Worm (Caenorhabditis elegans): ENCODE measurements around the gene ttr-47.

ttr-47 gene

DNA sequence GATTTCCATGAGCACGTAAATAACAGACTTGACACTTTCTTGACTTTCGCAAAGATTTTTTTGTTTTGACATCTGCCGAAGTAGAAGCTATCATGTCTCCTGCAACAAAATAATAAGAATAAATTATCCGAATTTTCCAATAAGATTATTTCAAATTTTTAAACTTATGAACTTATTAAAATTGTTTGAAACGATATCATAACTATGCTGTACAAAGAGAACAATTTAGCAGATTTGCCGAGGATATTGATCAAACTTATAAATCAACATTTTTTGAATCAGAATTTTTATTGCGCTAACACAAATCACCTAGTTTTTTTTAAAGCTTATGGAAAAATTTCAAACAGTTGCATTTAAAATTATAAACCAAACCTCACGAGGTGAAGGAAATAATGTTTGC lies 49.4 kb downstream of the ttr-47 start, which contains the start of gene nhr-195:
TSS of gene nhr-195 (minus strand) at position 101 of the 400 bp plus-strand sequence.
- TF ChIP-seq B0310.2 (tag; optimal IDR thresholded peaks at IDR 0.05): no peak
- no peak for TF ChIP-seq tra-4 (tag; optimal IDR thresholded peaks at IDR 0.05)
- TF ChIP-seq ets-7 (tag; optimal IDR thresholded peaks at IDR 0.05): no peak
- no peak for TF ChIP-seq pes-1 (GFP tag; IDR thresholded peaks at IDR 0.05)
- TF ChIP-seq hnd-1 (tag; optimal IDR thresholded peaks at IDR 0.05): no peak
- TF ChIP-seq F13C5.2 (tag; optimal IDR thresholded peaks at IDR 0.05): no peak
- TF ChIP-seq ceh-13 (GFP tag; optimal IDR thresholded peaks at IDR 0.05): no peak
- TF ChIP-seq flt-1 (GFP tag; IDR thresholded peaks at IDR 0.05): no peak
- TF ChIP-seq hmg-4 (GFP tag; optimal IDR thresholded peaks at IDR 0.05): no peak
- no peak for TF ChIP-seq hmbx-1 (tag; optimal IDR thresholded peaks at IDR 0.05)
- TF ChIP-seq ama-1 (optimal IDR thresholded peaks at IDR 0.05): no peak
- no peak for TF ChIP-seq tbx-11 (GFP tag; IDR thresholded peaks at IDR 0.05)
- TF ChIP-seq tbx-37 (GFP tag; conservative IDR thresholded peaks at IDR 0.05): no peak
- TF ChIP-seq ceh-36 (tag; optimal IDR thresholded peaks at IDR 0.05): no peak
- no peak for TF ChIP-seq scrt-1 (GFP tag; IDR thresholded peaks at IDR 0.05)
